Fruit fly (Drosophila melanogaster): Measurements from ENCODE around the gene Cyp12e1.

Cyp12e1 gene

dm6 chr3R:10390914-10391377, 43.6 kb upstream of the Cyp12e1 start:
- TF ChIP-seq topi (GFP tag; optimal IDR thresholded peaks at IDR 0.05) (peak; percentile 41), acj6 (GFP tag; optimal IDR thresholded peaks at IDR 0.05) (no peak), vri (GFP tag; optimal IDR thresholded peaks at IDR 0.05) (peak; percentile 84), CG6854 (GFP tag; optimal IDR thresholded peaks at IDR 0.05) (peak; percentile 13), Sox15 (GFP tag; optimal IDR thresholded peaks at IDR 0.05) (no peak), Smox (GFP tag; optimal IDR thresholded peaks at IDR 0.05) (no peak), Blimp-1 (GFP tag; optimal IDR thresholded peaks at IDR 0.05) (no peak), net (GFP tag; optimal IDR thresholded peaks at IDR 0.05) (peak; percentile 31), CG8319 (GFP tag; optimal IDR thresholded peaks at IDR 0.05) (no peak), CG31627 (GFP tag; optimal IDR thresholded peaks at IDR 0.05) (no peak), Eip75B (GFP tag; optimal IDR thresholded peaks at IDR 0.05) (peak; percentile 33), CG6792 (GFP tag; optimal IDR thresholded peaks at IDR 0.05) (peak; percentile 32), CG7368 (GFP tag; optimal IDR thresholded peaks at IDR 0.05) (peak; percentile 34), svp (GFP tag) (peak; percentile 85), CG9139 (GFP tag; optimal IDR thresholded peaks at IDR 0.05) (peak; percentile 8), Eip93F (GFP tag; optimal IDR thresholded peaks at IDR 0.05) (peak; percentile 54), CG11902 (GFP tag; optimal IDR thresholded peaks at IDR 0.05) (no peak), fkh (GFP tag; optimal IDR thresholded peaks at IDR 0.05) (peak; percentile 94), CG3919 (GFP tag; optimal IDR thresholded peaks at IDR 0.05) (peak; percentile 24), dsx (GFP tag; optimal IDR thresholded peaks at IDR 0.05; ENCODE audit: poor library complexity, severe bottlenecking) (no peak), CG10669 (GFP tag; optimal IDR thresholded peaks at IDR 0.05) (peak; percentile 37), Sox102F (GFP tag; optimal IDR thresholded peaks at IDR 0.05) (peak; percentile 16), salr (GFP tag; optimal IDR thresholded peaks at IDR 0.05) (no peak), OdsH (GFP tag; optimal IDR thresholded peaks at IDR 0.05) (peak; percentile 2), ss (GFP tag; optimal IDR thresholded peaks at IDR 0.05) (peak; percentile 53 to 59), Ets21C (GFP tag; optimal IDR thresholded peaks at IDR 0.05) (no peak), CG1621 (tag; optimal IDR thresholded peaks at IDR 0.05) (no peak), Hr38 (GFP tag; optimal IDR thresholded peaks at IDR 0.05) (no peak), CG16779 (tag; optimal IDR thresholded peaks at IDR 0.05) (peak; percentile 19), Lpt (GFP tag; optimal IDR thresholded peaks at IDR 0.05) (no peak), spab (GFP tag; optimal IDR thresholded peaks at IDR 0.05) (peak; percentile 13), CG32006 (GFP tag; optimal IDR thresholded peaks at IDR 0.05) (no peak), CG6163 (GFP tag; IDR thresholded peaks at IDR 0.05) (no peak), esn (GFP tag; optimal IDR thresholded peaks at IDR 0.05) (peak; percentile 13), Met (GFP tag; optimal IDR thresholded peaks at IDR 0.05) (peak; percentile 43), Eip78C (GFP tag) (peak; percentile 89), CG8632 (GFP tag; optimal IDR thresholded peaks at IDR 0.05) (peak; percentile 8), CG3032 (tag; optimal IDR thresholded peaks at IDR 0.05) (no peak), CG6808 (GFP tag; optimal IDR thresholded peaks at IDR 0.05) (peak; percentile 37), CG15336 (GFP tag; IDR thresholded peaks at IDR 0.05) (no peak), CG6276 (GFP tag; optimal IDR thresholded peaks at IDR 0.05) (no peak), CG4318 (GFP tag; optimal IDR thresholded peaks at IDR 0.05) (no peak), CG10631 (GFP tag; optimal IDR thresholded peaks at IDR 0.05) (no peak), achi (GFP tag; optimal IDR thresholded peaks at IDR 0.05) (peak; percentile 10)
